Worm (Caenorhabditis elegans) whole organism, L1 larva: ENCODE measurements around the gene ccep-135.

ENCODE experiments used
- aha-1 ChIP-seq: fragments of 150-350 bp; optimal IDR thresholded peaks from 2 replicates; lab custom pipeline; 2014; ENCODE audit warnings: missing biosample characterization, missing genetic modification characterization
- alr-1 ChIP-seq: fragments of 200-800 bp; sonication (Bioruptor generic); optimal IDR thresholded peaks from 2 replicates; lab custom pipeline; 2018; ENCODE audit warnings: borderline replicate concordance, mild to moderate bottlenecking, missing genetic modification characterization, missing compliant biosample characterization
- ama-1 ChIP-seq: fragments of 150-350 bp; optimal IDR thresholded peaks from 2 replicates; lab custom pipeline; 2014
- ceh-8 ChIP-seq: fragments of 200-800 bp; sonication (Bioruptor generic); optimal IDR thresholded peaks from 2 replicates; lab custom pipeline; 2018; ENCODE audit warnings: mild to moderate bottlenecking, missing genetic modification characterization, moderate library complexity, missing compliant biosample characterization
- ceh-82 ChIP-seq, 3 experiments: fragments of 150-350 bp in 1 of 3; sonication (generic microtip) in 2 of 3; optimal IDR thresholded peaks; 2 replicates each; lab custom pipeline; 2014 to 2017; ENCODE audit warnings: missing biosample characterization in 3 of 3, missing genetic modification characterization in 3 of 3
- efl-3 ChIP-seq: fragments of 200-800 bp; sonication (Bioruptor generic); optimal IDR thresholded peaks from 2 replicates; lab custom pipeline; 2018; ENCODE audit warnings: mild to moderate bottlenecking, missing genetic modification characterization, missing compliant biosample characterization
- fkh-10 ChIP-seq: sonication (generic microtip); optimal IDR thresholded peaks from 2 replicates; lab custom pipeline; 2017; ENCODE audit warnings: missing biosample characterization, missing genetic modification reagents, missing genetic modification characterization
- lin-15B ChIP-seq: fragments of 150-350 bp; sonication (generic microtip); optimal IDR thresholded peaks from 3 replicates; lab custom pipeline; 2014; ENCODE audit warnings: missing biosample characterization, missing genetic modification characterization
- mdl-1 ChIP-seq, 2 experiments: fragments of 150-350 bp; optimal IDR thresholded peaks; 2 replicates each; lab custom pipeline; 2014 to 2017; ENCODE audit warnings: missing biosample characterization in 2 of 2, missing genetic modification characterization in 2 of 2, inconsistent platforms in 1 of 2
- nhr-11 ChIP-seq: fragments of 150-350 bp; optimal IDR thresholded peaks from 2 replicates; lab custom pipeline; 2014; ENCODE audit warnings: missing biosample characterization, missing genetic modification characterization
- zag-1 ChIP-seq: fragments of 150-350 bp; optimal IDR thresholded peaks from 2 replicates; lab custom pipeline; 2014; ENCODE audit warnings: missing biosample characterization, missing genetic modification characterization
- ztf-4 ChIP-seq: fragments of 150-350 bp; optimal IDR thresholded peaks from 2 replicates; lab custom pipeline; 2014; ENCODE audit warnings: missing biosample characterization, missing genetic modification characterization

- TF ChIP-seq ceh-82 (tag; optimal IDR thresholded peaks at IDR 0.05; lab: Kevin White, UChicago) (no peak), zag-1 (tag; lab: Kevin White, UChicago) (no peak), mdl-1 (tag; optimal IDR thresholded peaks at IDR 0.05; lab: Kevin White, UChicago) (no peak), lin-15B (tag; lab: Kevin White, UChicago) (no peak), aha-1 (tag; lab: Kevin White, UChicago) (no peak), alr-1 (no peak), ztf-4 (tag; lab: Kevin White, UChicago) (no peak), fkh-10 (GFP tag; lab: Kevin White, UChicago) (no peak), ama-1 (lab: Kevin White, UChicago) (no peak), nhr-11 (peak; percentile 53), ceh-8 (GFP tag; lab: Kevin White, UChicago) (no peak), efl-3 (GFP tag; lab: Kevin White, UChicago) (no peak)
Observed at ce11 chrIII:3104536-3104935, 12.9 kb downstream of the ccep-135 start.
